Fruit fly (Drosophila melanogaster) whole organism, embryonic: ENCODE data around the gene CG43331.
A peak's percentile ranks its signal among the peaks of the same experiment; 100 is the strongest.

ENCODE experiments used
- Ada2b ChIP-seq: fragments of 200-800 bp; sonication (Bioruptor generic); IDR thresholded peaks from 2 replicates; pipeline ENCODE4 v1.3.6; 2022; ENCODE audit warnings: missing biosample characterization, missing genetic modification characterization
- Aef1 ChIP-seq: fragments of 200-800 bp; sonication (Bioruptor generic); IDR thresholded peaks from 3 replicates; pipeline ENCODE4 v1.3.6; 2022; ENCODE audit warnings: missing biosample characterization, missing genetic modification characterization
- CG10462 ChIP-seq: fragments of 200-800 bp; sonication (Bioruptor generic); optimal IDR thresholded peaks from 2 replicates; lab custom pipeline; 2016; ENCODE audit warnings: missing biosample characterization, missing genetic modification characterization
- CG11456 ChIP-seq: fragments of 200-800 bp; sonication (Bioruptor generic); IDR thresholded peaks from 3 replicates; pipeline ENCODE4 v1.3.6; 2022; ENCODE audit warnings: missing biosample characterization, missing genetic modification characterization
- CG14050 ChIP-seq: fragments of 200-800 bp; sonication (Bioruptor generic); IDR thresholded peaks from 3 replicates; pipeline ENCODE4 v1.3.6; 2022; ENCODE audit warnings: missing biosample characterization, missing genetic modification characterization
- CG14710 ChIP-seq: fragments of 200-800 bp; sonication (Bioruptor generic); optimal IDR thresholded peaks from 3 replicates; lab custom pipeline; 2019; ENCODE audit warnings: missing biosample characterization, mild to moderate bottlenecking, missing genetic modification characterization, moderate library complexity
- CG1602 ChIP-seq: fragments of 200-800 bp; sonication (Bioruptor generic); optimal IDR thresholded peaks from 3 replicates; lab custom pipeline; 2016; ENCODE audit warnings: missing biosample characterization, missing genetic modification characterization
- CG2889 ChIP-seq: fragments of 200-800 bp; sonication (Bioruptor generic); IDR thresholded peaks from 3 replicates; pipeline ENCODE4 v1.3.6; 2022; ENCODE audit warnings: missing biosample characterization, missing genetic modification characterization
- CG31441 ChIP-seq: fragments of 200-800 bp; sonication (Bioruptor generic); IDR thresholded peaks from 2 replicates; pipeline ENCODE4 v1.3.6; 2022; ENCODE audit warnings: missing biosample characterization, missing genetic modification characterization
- CG3163 ChIP-seq: fragments of 200-800 bp; sonication (Bioruptor generic); optimal IDR thresholded peaks from 3 replicates; lab custom pipeline; 2016; ENCODE audit warnings: missing biosample characterization, missing genetic modification characterization
- CG4730 ChIP-seq: fragments of 200-800 bp; sonication (Bioruptor generic); IDR thresholded peaks from 2 replicates; pipeline ENCODE4 v1.3.6; 2022; ENCODE audit warnings: missing biosample characterization, missing genetic modification characterization
- CG7372 ChIP-seq: fragments of 200-800 bp; sonication (Bioruptor generic); IDR thresholded peaks from 2 replicates; pipeline ENCODE4 v1.3.6; 2022; ENCODE audit warnings: missing biosample characterization, missing genetic modification characterization
- CG9215 ChIP-seq: fragments of 200-800 bp; sonication (Bioruptor generic); IDR thresholded peaks from 2 replicates; pipeline ENCODE4 v1.3.6; 2022; ENCODE audit warnings: missing biosample characterization, missing genetic modification characterization
- CG9876 ChIP-seq: fragments of 200-800 bp; sonication (Bioruptor generic); optimal IDR thresholded peaks from 2 replicates; lab custom pipeline; 2016; ENCODE audit warnings: missing biosample characterization, missing genetic modification characterization
- Camta ChIP-seq: fragments of 200-800 bp; sonication (Bioruptor generic); optimal IDR thresholded peaks from 2 replicates; lab custom pipeline; 2016; ENCODE audit warnings: missing biosample characterization, missing genetic modification characterization
- Dek ChIP-seq: fragments of 200-800 bp; sonication (Bioruptor generic); optimal IDR thresholded peaks from 3 replicates; lab custom pipeline; 2019; ENCODE audit warnings: missing biosample characterization, mild to moderate bottlenecking, missing genetic modification characterization, moderate library complexity
- Dll ChIP-seq: fragments of 200-800 bp; sonication (Bioruptor generic); IDR thresholded peaks from 4 replicates; pipeline ENCODE4 v1.3.6; 2022; ENCODE audit warnings: missing biosample characterization, missing genetic modification characterization; ENCODE audit not compliant: partially characterized antibody
- Doc2 ChIP-seq: fragments of 200-800 bp; sonication (Bioruptor generic); IDR thresholded peaks from 2 replicates; pipeline ENCODE4 v1.3.6; 2022; ENCODE audit warnings: missing biosample characterization, missing genetic modification characterization
- Doc3 ChIP-seq: fragments of 200-800 bp; sonication (Bioruptor generic); IDR thresholded peaks from 3 replicates; pipeline ENCODE4 v1.3.6; 2022; ENCODE audit warnings: missing biosample characterization, missing genetic modification characterization; ENCODE audit not compliant: partially characterized antibody
- Dref ChIP-seq: fragments of 200-800 bp; sonication (Bioruptor generic); IDR thresholded peaks from 2 replicates; pipeline ENCODE4 v1.3.6; 2022; ENCODE audit warnings: missing biosample characterization, missing genetic modification characterization
- H15 ChIP-seq: fragments of 200-800 bp; sonication (Bioruptor generic); IDR thresholded peaks from 3 replicates; pipeline ENCODE4 v1.3.6; 2022; ENCODE audit warnings: missing biosample characterization, missing genetic modification characterization
- HLHmδ ChIP-seq: fragments of 200-800 bp; sonication (Bioruptor generic); optimal IDR thresholded peaks from 2 replicates; lab custom pipeline; 2018; ENCODE audit warnings: missing biosample characterization, mild to moderate bottlenecking, missing genetic modification characterization, moderate library complexity
- HmgD ChIP-seq: fragments of 200-800 bp; sonication (Bioruptor generic); optimal IDR thresholded peaks from 3 replicates; lab custom pipeline; 2016; ENCODE audit warnings: missing biosample characterization, missing genetic modification characterization
- Hmx ChIP-seq: fragments of 200-800 bp; sonication (Bioruptor generic); optimal IDR thresholded peaks from 2 replicates; lab custom pipeline; 2016; ENCODE audit warnings: missing biosample characterization, missing genetic modification characterization
- Hr3 ChIP-seq: fragments of 200-800 bp; sonication (Bioruptor generic); optimal IDR thresholded peaks from 3 replicates; lab custom pipeline; 2016; ENCODE audit warnings: missing biosample characterization, missing genetic modification characterization
- Ptx1 ChIP-seq: fragments of 200-800 bp; sonication (Bioruptor generic); IDR thresholded peaks from 2 replicates; pipeline ENCODE4 v1.3.6; 2022; ENCODE audit warnings: missing biosample characterization, missing genetic modification characterization
- Spps ChIP-seq: fragments of 200-800 bp; sonication (Bioruptor generic); optimal IDR thresholded peaks from 2 replicates; lab custom pipeline; 2018; ENCODE audit warnings: missing biosample characterization, mild to moderate bottlenecking, missing genetic modification characterization
- al ChIP-seq: fragments of 200-800 bp; sonication (Bioruptor generic); IDR thresholded peaks from 2 replicates; pipeline ENCODE4 v1.3.6; 2022; ENCODE audit warnings: missing biosample characterization, missing genetic modification characterization
- ara ChIP-seq: fragments of 200-800 bp; sonication (Bioruptor generic); IDR thresholded peaks from 2 replicates; pipeline ENCODE4 v1.3.6; 2022; ENCODE audit warnings: missing biosample characterization, missing genetic modification characterization
- ash1 ChIP-seq: fragments of 200-800 bp; sonication (Bioruptor generic); optimal IDR thresholded peaks from 2 replicates; lab custom pipeline; 2018; ENCODE audit warnings: missing biosample characterization, mild to moderate bottlenecking, missing genetic modification characterization
- bowl ChIP-seq: fragments of 200-800 bp; sonication (Bioruptor generic); IDR thresholded peaks from 2 replicates; pipeline ENCODE4 v1.3.6; 2022; ENCODE audit warnings: missing biosample characterization, missing genetic modification characterization
- dysf ChIP-seq: fragments of 200-800 bp; sonication (Bioruptor generic); IDR thresholded peaks from 3 replicates; pipeline ENCODE4 v1.3.6; 2022; ENCODE audit warnings: missing biosample characterization, missing genetic modification characterization
- fru ChIP-seq: fragments of >200 bp; optimal IDR thresholded peaks from 2 replicates; lab custom pipeline; 2017
- gcm ChIP-seq: fragments of 200-800 bp; sonication (Bioruptor generic); optimal IDR thresholded peaks from 2 replicates; lab custom pipeline; 2019; ENCODE audit warnings: missing biosample characterization, mild to moderate bottlenecking, missing genetic modification characterization, moderate library complexity
- ken ChIP-seq: fragments of 200-800 bp; sonication (Bioruptor generic); IDR thresholded peaks from 3 replicates; pipeline ENCODE4 v1.3.6; 2022; ENCODE audit warnings: missing biosample characterization, missing genetic modification characterization
- kni ChIP-seq: fragments of 200-800 bp; sonication (Bioruptor generic); optimal IDR thresholded peaks from 3 replicates; lab custom pipeline; 2017; ENCODE audit warnings: mild to moderate bottlenecking, missing biosample characterization, missing genetic modification reagents, missing genetic modification characterization
- mirr ChIP-seq: fragments of 200-800 bp; sonication (Bioruptor generic); optimal IDR thresholded peaks from 3 replicates; lab custom pipeline; 2018; ENCODE audit warnings: missing biosample characterization, mild to moderate bottlenecking, missing genetic modification characterization
- nerfin-2 ChIP-seq: fragments of 200-800 bp; sonication (Bioruptor generic); IDR thresholded peaks from 2 replicates; pipeline ENCODE4 v1.3.6; 2022; ENCODE audit warnings: missing biosample characterization, missing genetic modification characterization; ENCODE audit not compliant: partially characterized antibody
- phol ChIP-seq: fragments of 200-800 bp; sonication (Bioruptor generic); optimal IDR thresholded peaks from 3 replicates; lab custom pipeline; 2018; ENCODE audit warnings: missing biosample characterization, mild to moderate bottlenecking, missing genetic modification characterization, moderate library complexity
- pita ChIP-seq: fragments of 200-800 bp; sonication (Bioruptor generic); optimal IDR thresholded peaks from 2 replicates; lab custom pipeline; 2017; ENCODE audit warnings: missing biosample characterization, mild to moderate bottlenecking, missing genetic modification characterization
- pnt ChIP-seq: fragments of 200-800 bp; sonication (Bioruptor generic); optimal IDR thresholded peaks from 3 replicates; lab custom pipeline; 2016; ENCODE audit warnings: missing biosample characterization, missing genetic modification characterization
- prd ChIP-seq, 3 experiments: fragments of >200 bp in 2 of 3; fragments of 200-800 bp in 1 of 3; sonication (Bioruptor generic) in 1 of 3; optimal IDR thresholded peaks in 2 of 3; IDR thresholded peaks in 1 of 3; 2 replicates in 2 of 3; 3 replicates in 1 of 3; pipeline versions ENCODE4 v1.3.6 to Lab custom; 2017 to 2022; ENCODE audit warnings: missing biosample characterization in 1 of 3, missing genetic modification characterization in 1 of 3
- psq ChIP-seq: fragments of 200-800 bp; sonication (Bioruptor generic); optimal IDR thresholded peaks from 2 replicates; lab custom pipeline; 2017; ENCODE audit warnings: missing biosample characterization, missing genetic modification characterization
- ro ChIP-seq: fragments of 200-800 bp; sonication (Bioruptor generic); IDR thresholded peaks from 2 replicates; pipeline ENCODE4 v1.3.6; 2022; ENCODE audit warnings: missing biosample characterization, missing genetic modification characterization
- sens-2 ChIP-seq: fragments of 200-800 bp; sonication (Bioruptor generic); IDR thresholded peaks from 2 replicates; pipeline ENCODE4 v1.3.6; 2022; ENCODE audit warnings: missing biosample characterization, missing genetic modification characterization
- shn ChIP-seq: fragments of 200-800 bp; sonication (Bioruptor generic); optimal IDR thresholded peaks from 3 replicates; lab custom pipeline; 2016; ENCODE audit warnings: missing biosample characterization, missing genetic modification characterization
- sna ChIP-seq: fragments of 200-800 bp; sonication (Bioruptor generic); IDR thresholded peaks from 2 replicates; pipeline ENCODE4 v1.3.6; 2022; ENCODE audit warnings: missing biosample characterization, missing genetic modification characterization; ENCODE audit not compliant: partially characterized antibody
- ttk ChIP-seq: fragments of 200-800 bp; sonication (Bioruptor generic); IDR thresholded peaks from 2 replicates; pipeline ENCODE4 v2.1.2; 2022; ENCODE audit warnings: missing biosample characterization, missing genetic modification characterization
- unc-4 ChIP-seq: fragments of 200-800 bp; sonication (Bioruptor generic); IDR thresholded peaks from 2 replicates; pipeline ENCODE4 v1.3.6; 2022; ENCODE audit warnings: missing biosample characterization, missing genetic modification characterization; ENCODE audit not compliant: partially characterized antibody
- unpg ChIP-seq: fragments of 200-800 bp; sonication (Bioruptor generic); optimal IDR thresholded peaks from 3 replicates; lab custom pipeline; 2018; ENCODE audit warnings: missing biosample characterization, mild to moderate bottlenecking, missing genetic modification characterization, moderate library complexity

Gene CG43331

dm6 chr3L:22471586-22472291 is 31.9 kb downstream of the CG43331 start (continued):
- no peak for TF ChIP-seq ken (GFP tag; lab: Robert Waterston, UW)
- no peak for TF ChIP-seq HmgD
- TF ChIP-seq Camta (GFP tag; lab: Kevin White, UChicago), result no peak
- no peak for TF ChIP-seq kni
- no peak for TF ChIP-seq HLHmδ
- TF ChIP-seq dysf (GFP tag; lab: Robert Waterston, UW), result peak; percentile 59; the same call in 2 of the 3 replicates
- TF ChIP-seq CG31441, result peak; percentile 52
- TF ChIP-seq Dref (GFP tag; lab: Robert Waterston, UW), result no peak
- peak; percentile 56; the same call in 1 of the 2 replicates for TF ChIP-seq Ada2b (GFP tag; lab: Robert Waterston, UW)
- no peak for TF ChIP-seq pita (GFP tag; lab: Kevin White, UChicago)
- no peak for TF ChIP-seq prd (optimal IDR thresholded peaks at IDR 0.05; lab: Kevin White, UChicago)
- peak; percentile 53; the same call in 2 of the 3 replicates for TF ChIP-seq prd (GFP tag; IDR thresholded peaks at IDR 0.05; lab: Robert Waterston, UW)
- TF ChIP-seq CG14050 (GFP tag; lab: Robert Waterston, UW), result 0 out of 3 replicates have a peak, but pooled peaks have one; percentile 32
- peak; percentile 62 for TF ChIP-seq Ptx1 (GFP tag; lab: Robert Waterston, UW)
- TF ChIP-seq Hmx (GFP tag; lab: Kevin White, UChicago), result no peak
- peak; percentile 40; the same call in 1 of the 2 replicates for TF ChIP-seq CG9215 (GFP tag; lab: Robert Waterston, UW)
- TF ChIP-seq CG3163 (GFP tag; lab: Kevin White, UChicago), result no peak
- no peak for TF ChIP-seq unc-4
- peak; percentile 56 for TF ChIP-seq Hr3 (GFP tag; lab: Kevin White, UChicago)
- TF ChIP-seq Dek (tag; lab: Kevin White, UChicago), result peak; percentile 73
- TF ChIP-seq ro, result no peak
- TF ChIP-seq CG2889 (GFP tag; lab: Robert Waterston, UW), result no peak
- TF ChIP-seq sna, result no peak
- TF ChIP-seq shn (GFP tag; lab: Kevin White, UChicago), result no peak
- peak; percentile 16; the same call in 1 of the 2 replicates for TF ChIP-seq ttk (GFP tag; lab: Robert Waterston, UW)
- TF ChIP-seq al, result peak; percentile 56; the same call in 1 of the 2 replicates
- no peak for TF ChIP-seq gcm (GFP tag; lab: Kevin White, UChicago)
- peak; percentile 36 for TF ChIP-seq mirr
- TF ChIP-seq CG4730, result peak; percentile 29; the same call in 1 of the 2 replicates
- no peak for TF ChIP-seq ara (GFP tag; lab: Robert Waterston, UW)
- TF ChIP-seq CG7372 (GFP tag; lab: Robert Waterston, UW), result peak; percentile 33; the same call in 1 of the 2 replicates
- TF ChIP-seq phol (tag; lab: Kevin White, UChicago), result peak; percentile 37
- no peak for TF ChIP-seq ash1 (GFP tag; lab: Kevin White, UChicago)
- no peak for TF ChIP-seq sens-2 (GFP tag; lab: Robert Waterston, UW)
- TF ChIP-seq pnt, result no peak
- TF ChIP-seq CG1602 (GFP tag; lab: Kevin White, UChicago), result no peak
- TF ChIP-seq Spps (tag; lab: Kevin White, UChicago), result no peak
- no peak for TF ChIP-seq Doc2 (GFP tag; lab: Robert Waterston, UW)
- TF ChIP-seq nerfin-2 (GFP tag; lab: Robert Waterston, UW), result no peak
- TF ChIP-seq CG10462 (GFP tag; lab: Kevin White, UChicago), result no peak
- TF ChIP-seq CG9876 (GFP tag; lab: Kevin White, UChicago), result no peak
- no peak for TF ChIP-seq H15
- TF ChIP-seq CG11456 (GFP tag; lab: Robert Waterston, UW), result peak; percentile 67; the same call in 2 of the 3 replicates
- TF ChIP-seq fru (lab: Kevin White, UChicago), result no peak
- peak; percentile 57 for TF ChIP-seq Aef1 (GFP tag; lab: Robert Waterston, UW)
- no peak for TF ChIP-seq bowl (GFP tag; lab: Robert Waterston, UW)
- no peak for TF ChIP-seq CG14710 (tag; lab: Kevin White, UChicago)
- no peak for TF ChIP-seq psq (GFP tag; lab: Kevin White, UChicago)
- no peak for TF ChIP-seq Doc3 (GFP tag; lab: Robert Waterston, UW)
- TF ChIP-seq unpg (GFP tag; lab: Kevin White, UChicago), result peak; percentile 75
- TF ChIP-seq Dll (GFP tag; lab: Robert Waterston, UW), result no peak
